Worm (Caenorhabditis elegans) whole organism, early embryonic: Measurements from ENCODE around the gene Y41E3.7.

Experiments used
- hmbx-1 ChIP-seq: sonication (generic microtip); optimal IDR thresholded peaks from 2 replicates; lab custom pipeline; 2016; ENCODE audit warnings: mild to moderate bottlenecking, missing genetic modification characterization, missing compliant biosample characterization
- hmg-4 ChIP-seq: fragments of 200-800 bp; sonication (Bioruptor generic); optimal IDR thresholded peaks from 2 replicates; lab custom pipeline; 2018; ENCODE audit warnings: mild to moderate bottlenecking, missing genetic modification characterization, missing compliant biosample characterization
- pes-1 ChIP-seq: fragments of 200-800 bp; sonication (Bioruptor generic); IDR thresholded peaks from 2 replicates; pipeline ENCODE4 v1.3.6; 2022; ENCODE audit warnings: missing genetic modification reagents, missing genetic modification characterization, missing compliant biosample characterization

DNA sequence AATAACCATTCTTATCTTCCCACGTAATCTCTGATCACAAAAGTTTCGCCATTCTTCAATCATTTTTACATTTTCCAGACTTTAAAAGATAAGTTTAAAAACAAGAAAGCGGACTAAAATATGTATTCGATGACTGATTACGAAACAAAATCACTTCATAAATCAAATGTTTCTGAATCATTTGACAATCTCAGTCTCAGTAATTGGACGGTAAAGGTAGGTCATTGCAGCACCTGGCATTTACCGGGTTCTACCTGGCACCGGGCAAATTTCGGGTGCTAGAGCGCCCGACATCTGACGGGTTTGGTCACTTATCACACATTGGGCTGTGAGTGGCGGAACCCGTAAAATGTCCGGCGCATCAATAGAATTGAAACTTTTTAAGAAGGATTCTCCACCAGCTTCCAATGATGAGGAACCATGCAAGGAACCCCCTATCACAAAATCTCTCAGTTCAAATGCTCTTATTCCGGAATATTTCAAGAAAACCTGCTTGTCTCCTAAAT is 42.3 kb downstream of the Y41E3.7 start, which contains the start of gene Y41E3.19:
- TF ChIP-seq hmg-4 (no peak), pes-1 (GFP tag; lab: Robert Waterston, UW) (no peak), hmbx-1 (tag; lab: Kevin White, UChicago) (no peak)
